Comparison of ENCODE assay signal across 3 worm cellular contexts in genomic region chrIII:9991324-9991723, ce11.
TF ChIP-seq lines count a peak whose summit lies in the region.

No protein-coding gene starts in this region.

TF ChIP-seq in whole organism, L1 larva, 84 proteins besides CTCF, POLR2A, EP300 and RAD21:
- TF ChIP-seq Y116A8C.19 (tag; optimal IDR thresholded peaks at IDR 0.05; lab: Kevin White, UChicago; ENCODE audit: borderline replicate concordance), result no peak
- no peak for TF ChIP-seq ces-1 (GFP tag; optimal IDR thresholded peaks at IDR 0.05; lab: Kevin White, UChicago)
- TF ChIP-seq mep-1 (tag; optimal IDR thresholded peaks at IDR 0.05; lab: Kevin White, UChicago), result peak; percentile 3
- no peak for TF ChIP-seq ceh-88 (GFP tag; IDR thresholded peaks at IDR 0.05; lab: Robert Waterston, UW)
- peak; percentile 82 for TF ChIP-seq blmp-1 (tag; optimal IDR thresholded peaks at IDR 0.05; lab: Kevin White, UChicago)
- no peak for TF ChIP-seq nhr-11 (tag; optimal IDR thresholded peaks at IDR 0.05; lab: Kevin White, UChicago)
- peak; percentile 74 for TF ChIP-seq lin-14 (GFP tag; optimal IDR thresholded peaks at IDR 0.05; lab: Kevin White, UChicago)
- no peak for TF ChIP-seq mdl-1 (tag; optimal IDR thresholded peaks at IDR 0.05; lab: Kevin White, UChicago)
- TF ChIP-seq ceh-90 (tag; optimal IDR thresholded peaks at IDR 0.05; lab: Kevin White, UChicago), result no peak
- TF ChIP-seq rnt-1 (tag; optimal IDR thresholded peaks at IDR 0.05; lab: Kevin White, UChicago), result peak; percentile 14

TF ChIP-seq in whole organism, L2 larva, 48 proteins besides CTCF, POLR2A, EP300 and RAD21:
- TF ChIP-seq nhr-23 (tag; optimal IDR thresholded peaks at IDR 0.05; lab: Kevin White, UChicago) (peak; percentile 58), ceh-16 (tag; optimal IDR thresholded peaks at IDR 0.05; lab: Kevin White, UChicago) (peak; percentile 75), Y55F3AM.14 (GFP tag; optimal IDR thresholded peaks at IDR 0.05; lab: Kevin White, UChicago) (no peak), blmp-1 (tag; optimal IDR thresholded peaks at IDR 0.05; lab: Kevin White, UChicago; ENCODE audit: insufficient read depth) (peak; percentile 46), fos-1 (tag; optimal IDR thresholded peaks at IDR 0.05; lab: Kevin White, UChicago) (no peak), elt-1 (tag; optimal IDR thresholded peaks at IDR 0.05; lab: Kevin White, UChicago) (peak; percentile 66), nhr-25 (tag; optimal IDR thresholded peaks at IDR 0.05; lab: Kevin White, UChicago) (peak; percentile 11)

TF ChIP-seq in whole organism, L3 larva, 47 proteins besides CTCF, POLR2A, EP300 and RAD21:
- TF ChIP-seq ama-1 (optimal IDR thresholded peaks at IDR 0.05; lab: Kevin White, UChicago) (no peak), elt-1 (tag; optimal IDR thresholded peaks at IDR 0.05; lab: Kevin White, UChicago) (peak; percentile 98)

Comparison
In these comparisons a context has a peak if more than half of its experiments do, and no peak if none do; other contexts are left out.
1. Of the 22 proteins assayed by ChIP-seq in both whole organism, L1 larva and whole organism, L2 larva: peak only in whole organism, L1 larva: none; only in whole organism, L2 larva: none; in both: blmp-1; in neither: 21.